Fruit fly (Drosophila melanogaster) whole organism, embryonic: ENCODE measurements around the gene Acp29AB.

Experiments used
- BEAF-32 ChIP-seq: fragments of 200-800 bp; sonication (Bioruptor generic); optimal IDR thresholded peaks from 3 replicates; lab custom pipeline; 2017; ENCODE audit warnings: missing biosample characterization, missing genetic modification characterization, mild to moderate bottlenecking, moderate library complexity, missing genetic modification reagents
- BtbVII ChIP-seq: fragments of 200-800 bp; sonication (Bioruptor generic); optimal IDR thresholded peaks from 3 replicates; lab custom pipeline; 2017; ENCODE audit warnings: missing biosample characterization, mild to moderate bottlenecking, missing genetic modification characterization
- CG18619 ChIP-seq: fragments of 200-800 bp; sonication (Bioruptor generic); optimal IDR thresholded peaks from 3 replicates; lab custom pipeline; 2017; ENCODE audit warnings: missing biosample characterization, mild to moderate bottlenecking, missing genetic modification characterization
- CG9215 ChIP-seq: fragments of 200-800 bp; sonication (Bioruptor generic); IDR thresholded peaks from 2 replicates; pipeline ENCODE4 v1.3.6; 2022; ENCODE audit warnings: missing biosample characterization, missing genetic modification characterization
- Dip2 ChIP-seq: fragments of 200-800 bp; sonication (Bioruptor generic); IDR thresholded peaks from 2 replicates; pipeline ENCODE4 v1.3.6; 2022; ENCODE audit warnings: missing biosample characterization, missing genetic modification characterization
- MBD-R2 ChIP-seq: fragments of 200-800 bp; sonication (Bioruptor generic); IDR thresholded peaks from 2 replicates; pipeline ENCODE4 v1.3.6; 2022; ENCODE audit warnings: missing biosample characterization, missing genetic modification characterization
- PHDP ChIP-seq: fragments of 200-800 bp; sonication (Bioruptor generic); optimal IDR thresholded peaks from 3 replicates; lab custom pipeline; 2018; ENCODE audit warnings: missing biosample characterization, mild to moderate bottlenecking, missing genetic modification characterization, moderate library complexity
- ash1 ChIP-seq: fragments of 200-800 bp; sonication (Bioruptor generic); optimal IDR thresholded peaks from 2 replicates; lab custom pipeline; 2018; ENCODE audit warnings: missing biosample characterization, mild to moderate bottlenecking, missing genetic modification characterization
- br ChIP-seq: fragments of >200 bp; optimal IDR thresholded peaks from 2 replicates; lab custom pipeline; 2017
- h ChIP-seq: fragments of >200 bp; optimal IDR thresholded peaks from 2 replicates; lab custom pipeline; 2017
- maf-S ChIP-seq: fragments of 200-800 bp; sonication (Bioruptor generic); optimal IDR thresholded peaks from 2 replicates; lab custom pipeline; 2016; ENCODE audit warnings: missing biosample characterization, missing genetic modification characterization
- sc ChIP-seq, 3 experiments: fragments of >200 bp in 2 of 3; fragments of 200-800 bp in 1 of 3; sonication (Bioruptor generic) in 1 of 3; optimal IDR thresholded peaks; 2 replicates in 2 of 3; 3 replicates in 1 of 3; lab custom pipeline; 2017; ENCODE audit warnings: mild to moderate bottlenecking in 1 of 3, missing biosample characterization in 1 of 3, missing genetic modification characterization in 1 of 3, missing genetic modification reagents in 1 of 3
- ssp ChIP-seq: fragments of 200-800 bp; sonication (Bioruptor generic); IDR thresholded peaks from 2 replicates; pipeline ENCODE4 v1.3.6; 2022; ENCODE audit warnings: missing biosample characterization, missing genetic modification characterization
- sug ChIP-seq: fragments of 200-800 bp; optimal IDR thresholded peaks from 2 replicates; lab custom pipeline; 2019; ENCODE audit warnings: missing biosample characterization, mild to moderate bottlenecking, missing genetic modification characterization, moderate library complexity

dm6 chr2L:8402928-8403285, 9.9 kb upstream of the Acp29AB start, which contains the start of gene fy:
- TF ChIP-seq ash1 (GFP tag; lab: Kevin White, UChicago) (no peak), sc (optimal IDR thresholded peaks at IDR 0.05; lab: Kevin White, UChicago) (no peak), sc (GFP tag; optimal IDR thresholded peaks at IDR 0.05; lab: Kevin White, UChicago) (no peak), BEAF-32 (GFP tag; lab: Kevin White, UChicago) (no peak), PHDP (tag; lab: Kevin White, UChicago) (no peak), sug (no peak), MBD-R2 (GFP tag; lab: Robert Waterston, UW) (no peak), maf-S (GFP tag; lab: Kevin White, UChicago) (no peak), br (no peak), Dip2 (GFP tag; lab: Robert Waterston, UW) (no peak), BtbVII (no peak), CG18619 (GFP tag; lab: Kevin White, UChicago) (no peak), CG9215 (GFP tag; lab: Robert Waterston, UW) (no peak), ssp (GFP tag; lab: Robert Waterston, UW) (no peak), h (lab: Kevin White, UChicago) (no peak)
